Worm (Caenorhabditis elegans): ENCODE results near the gene cacn-1.
"Not testable (repeated sequence)": the region's sequence is repeated elsewhere in the genome, so short reads cannot be mapped to it uniquely, and the experiment has no call there.

Gene cacn-1

ce11 chrII:14142098-14142554 lies at the start of gene cacn-1:
cacn-1 (minus strand) TSS chrII:14142148.
- TF ChIP-seq hlh-30 (tag; optimal IDR thresholded peaks at IDR 0.05; ENCODE audit: insufficient read depth) (peak; percentile 22), unc-130 (GFP tag; optimal IDR thresholded peaks at IDR 0.05) (peak; percentile 13), dmd-6 (GFP tag; IDR thresholded peaks at IDR 0.05) (peak; percentile 46), tra-1 (GFP tag; IDR thresholded peaks at IDR 0.05) (0 out of 2 replicates have a peak, but pooled peaks have one; percentile 18), ceh-20 (GFP tag; IDR thresholded peaks at IDR 0.05) (peak; percentile 67), dve-1 (tag; optimal IDR thresholded peaks at IDR 0.05; ENCODE audit: insufficient read depth) (peak; percentile 53), lsy-2 (tag; optimal IDR thresholded peaks at IDR 0.05) (peak in 1 of 2 experiments; percentile 63), pha-4 (GFP tag; IDR thresholded peaks at IDR 0.05) (peak; percentile 60; the same call in 1 of the 2 replicates), madf-9 (GFP tag; conservative IDR thresholded peaks at IDR 0.05) (peak; percentile 41; the same call in 1 of the 2 replicates), vab-7 (GFP tag; IDR thresholded peaks at IDR 0.05) (peak; percentile 60; the same call in 1 of the 2 replicates), ctbp-1 (GFP tag; IDR thresholded peaks at IDR 0.05) (0 out of 2 replicates have a peak, but pooled peaks have one; percentile 46), nhr-102 (tag; optimal IDR thresholded peaks at IDR 0.05) (peak; percentile 50), T26A8.4 (GFP tag; IDR thresholded peaks at IDR 0.05) (peak; percentile 72), madf-5 (GFP tag; IDR thresholded peaks at IDR 0.05) (0 out of 4 replicates have a peak, but pooled peaks of 1 of the 2 experiments have one; percentile 31), nhr-42 (GFP tag; IDR thresholded peaks at IDR 0.05) (peak; percentile 89), dmd-9 (GFP tag; IDR thresholded peaks at IDR 0.05) (0 out of 2 replicates have a peak, but pooled peaks have one; percentile 52), lim-7 (GFP tag; IDR thresholded peaks at IDR 0.05) (peak; percentile 56; the same call in 1 of the 2 replicates), rbr-2 (tag; optimal IDR thresholded peaks at IDR 0.05) (peak; percentile 33), nhr-77 (tag; optimal IDR thresholded peaks at IDR 0.05) (peak; percentile 51), mes-2 (tag; optimal IDR thresholded peaks at IDR 0.05; ENCODE audit: poor library complexity, severe bottlenecking) (peak; percentile 87), mep-1 (tag; optimal IDR thresholded peaks at IDR 0.05) (peak; percentile 34), hlh-11 (tag; optimal IDR thresholded peaks at IDR 0.05) (peak; percentile 18), ceh-44 (GFP tag; IDR thresholded peaks at IDR 0.05) (peak; percentile 47; the same call in 1 of the 2 replicates), arid-1 (GFP tag; conservative IDR thresholded peaks at IDR 0.05) (peak; percentile 52; the same call in 1 of the 2 replicates), saeg-2 (GFP tag; IDR thresholded peaks at IDR 0.05) (0 out of 2 replicates have a peak, but pooled peaks have one; percentile 50), egl-43 (GFP tag; IDR thresholded peaks at IDR 0.05) (peak; percentile 71; the same call in 1 of the 2 replicates), hmg-1.1 (GFP tag; IDR thresholded peaks at IDR 0.05) (peak; percentile 84), php-3 (GFP tag; IDR thresholded peaks at IDR 0.05) (peak; percentile 11; the same call in 1 of the 2 replicates), lin-1 (GFP tag; IDR thresholded peaks at IDR 0.05) (0 out of 2 replicates have a peak, but pooled peaks have one; percentile 22), lin-38 (GFP tag; IDR thresholded peaks at IDR 0.05) (peak; percentile 87), dpl-1 (GFP tag; optimal IDR thresholded peaks at IDR 0.05) (peak; percentile 48), daf-16 (tag; optimal IDR thresholded peaks at IDR 0.05) (peak; percentile 15)
- TF ChIP-seq pha-4 (tag; optimal IDR thresholded peaks at IDR 0.05); daf-16 (GFP tag; optimal IDR thresholded peaks at IDR 0.05): not testable (repeated sequence)

ce11 chrII:14187456-14187855 lies 45.5 kb upstream of the cacn-1 start:
- TF ChIP-seq aha-1 (tag) (peak; percentile 15), fkh-10 (GFP tag; optimal IDR thresholded peaks at IDR 0.05) (no peak)

- TF ChIP-seq dmd-6 (GFP tag; IDR thresholded peaks at IDR 0.05) (no peak), nhr-25 (tag; optimal IDR thresholded peaks at IDR 0.05; ENCODE audit: borderline replicate concordance, insufficient read depth) (no peak), lir-3 (tag; optimal IDR thresholded peaks at IDR 0.05) (no peak), hlh-11 (tag; optimal IDR thresholded peaks at IDR 0.05) (no peak), ceh-44 (GFP tag; IDR thresholded peaks at IDR 0.05) (no peak)
These were observed 45.0 kb upstream of the cacn-1 start for ce11 chrII:14186937-14187336.

Measured in whole organism, L4 larva.